Worm (Caenorhabditis elegans): ENCODE measurements around the gene C29E4.12.

ce11 chrIII:7948802-7949201, 7.9 kb downstream of the C29E4.12 start, which contains the start of gene col-90:
- TF ChIP-seq tab-1 (GFP tag; IDR thresholded peaks at IDR 0.05) (no peak), flt-1 (GFP tag; IDR thresholded peaks at IDR 0.05) (no peak), T22C8.4 (GFP tag; IDR thresholded peaks at IDR 0.05) (no peak), ztf-29 (GFP tag; IDR thresholded peaks at IDR 0.05) (no peak), ztf-23 (GFP tag; IDR thresholded peaks at IDR 0.05) (no peak)

All from whole organism, midembryonic.